Worm (Caenorhabditis elegans) whole organism, early embryonic: ENCODE measurements around the gene gldi-10.
A peak's percentile ranks its signal among the peaks of the same experiment; 100 is the strongest.

Experiments
- B0310.2 ChIP-seq: sonication (generic microtip); optimal IDR thresholded peaks from 2 replicates; lab custom pipeline; 2016; ENCODE audit warnings: mild to moderate bottlenecking, missing genetic modification characterization, missing compliant biosample characterization
- F13C5.2 ChIP-seq: sonication (generic microtip); optimal IDR thresholded peaks from 2 replicates; lab custom pipeline; 2017; ENCODE audit warnings: mild to moderate bottlenecking, missing genetic modification characterization, inconsistent platforms, missing compliant biosample characterization
- aly-1 ChIP-seq: sonication (generic microtip); optimal IDR thresholded peaks from 2 replicates; lab custom pipeline; 2016; ENCODE audit warnings: missing genetic modification characterization, missing compliant biosample characterization
- ama-1 ChIP-seq: fragments of 150-350 bp; optimal IDR thresholded peaks from 2 replicates; lab custom pipeline; 2014
- ceh-13 ChIP-seq: fragments of 200-800 bp; sonication (Bioruptor generic); optimal IDR thresholded peaks from 2 replicates; lab custom pipeline; 2018; ENCODE audit warnings: mild to moderate bottlenecking, missing genetic modification characterization, missing compliant biosample characterization
- ceh-36 ChIP-seq: sonication (generic microtip); optimal IDR thresholded peaks from 2 replicates; lab custom pipeline; 2016; ENCODE audit warnings: missing genetic modification characterization, inconsistent platforms, missing compliant biosample characterization
- ets-7 ChIP-seq: sonication (generic microtip); optimal IDR thresholded peaks from 2 replicates; lab custom pipeline; 2016; ENCODE audit warnings: missing genotype, missing genetic modification characterization, missing compliant biosample characterization
- flt-1 ChIP-seq: fragments of 200-800 bp; sonication (Bioruptor generic); IDR thresholded peaks from 2 replicates; pipeline ENCODE4 v1.3.6; 2022; ENCODE audit warnings: missing genetic modification characterization, missing compliant biosample characterization
- hmbx-1 ChIP-seq: sonication (generic microtip); optimal IDR thresholded peaks from 2 replicates; lab custom pipeline; 2016; ENCODE audit warnings: mild to moderate bottlenecking, missing genetic modification characterization, missing compliant biosample characterization
- hmg-4 ChIP-seq: fragments of 200-800 bp; sonication (Bioruptor generic); optimal IDR thresholded peaks from 2 replicates; lab custom pipeline; 2018; ENCODE audit warnings: mild to moderate bottlenecking, missing genetic modification characterization, missing compliant biosample characterization
- hnd-1 ChIP-seq: sonication (generic microtip); optimal IDR thresholded peaks from 2 replicates; lab custom pipeline; 2016; ENCODE audit warnings: missing genetic modification characterization, missing compliant biosample characterization
- pes-1 ChIP-seq: fragments of 200-800 bp; sonication (Bioruptor generic); IDR thresholded peaks from 2 replicates; pipeline ENCODE4 v1.3.6; 2022; ENCODE audit warnings: missing genetic modification reagents, missing genetic modification characterization, missing compliant biosample characterization
- scrt-1 ChIP-seq: fragments of 200-800 bp; sonication (Bioruptor generic); IDR thresholded peaks from 2 replicates; pipeline ENCODE4 v1.3.6; 2022; ENCODE audit warnings: missing genetic modification characterization, missing compliant biosample characterization
- sea-1 ChIP-seq: fragments of 200-800 bp; sonication (Bioruptor generic); conservative IDR thresholded peaks from 2 replicates; pipeline ENCODE4 v1.3.6; 2022; ENCODE audit warnings: missing genetic modification characterization, missing compliant biosample characterization
- tbx-11 ChIP-seq: fragments of 200-800 bp; sonication (Bioruptor generic); IDR thresholded peaks from 2 replicates; pipeline ENCODE4 v1.3.6; 2022; ENCODE audit warnings: missing genetic modification characterization, missing compliant biosample characterization
- tbx-37 ChIP-seq: fragments of 200-800 bp; sonication (Bioruptor generic); conservative IDR thresholded peaks from 2 replicates; pipeline ENCODE4 v1.3.6; 2022; ENCODE audit warnings: missing genetic modification reagents, missing genetic modification characterization, missing compliant biosample characterization
- tra-4 ChIP-seq: sonication (generic microtip); optimal IDR thresholded peaks from 2 replicates; lab custom pipeline; 2017; ENCODE audit warnings: missing genetic modification characterization, missing compliant biosample characterization

gldi-10 gene

DNA sequence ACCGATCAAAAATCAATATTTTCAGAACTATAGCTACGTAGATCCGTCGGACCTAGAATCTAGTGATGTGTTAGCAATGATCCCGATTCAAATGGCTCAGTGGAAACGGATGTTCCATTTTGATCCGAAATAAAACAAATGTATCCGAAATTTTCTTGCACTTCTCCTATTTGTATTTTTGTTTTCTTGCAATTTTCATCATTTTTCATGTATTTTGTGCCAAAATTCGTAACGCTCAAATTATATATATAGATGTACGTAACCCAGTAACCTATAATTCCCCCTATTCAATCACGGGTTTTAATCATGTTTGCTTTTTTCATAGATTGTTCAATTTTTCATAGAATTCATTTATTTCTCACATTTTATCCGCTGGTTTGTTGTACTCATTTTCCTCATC, at the start of gene gldi-10:
TSS of gene gldi-10 (plus strand) at position 301 of the 400 bp plus-strand sequence.
- TF ChIP-seq hmg-4 (GFP tag; lab: Kevin White, UChicago), result no peak
- no peak for TF ChIP-seq B0310.2 (tag; lab: Kevin White, UChicago)
- TF ChIP-seq ets-7, result no peak
- TF ChIP-seq hnd-1 (tag; lab: Kevin White, UChicago), result no peak
- TF ChIP-seq sea-1, result no peak
- TF ChIP-seq tbx-37 (GFP tag; lab: Robert Waterston, UW), result no peak
- TF ChIP-seq tra-4 (tag; lab: Kevin White, UChicago), result no peak
- no peak for TF ChIP-seq ceh-36 (tag; lab: Kevin White, UChicago)
- no peak for TF ChIP-seq hmbx-1 (tag; lab: Kevin White, UChicago)
- no peak for TF ChIP-seq pes-1 (GFP tag; lab: Robert Waterston, UW)

DNA sequence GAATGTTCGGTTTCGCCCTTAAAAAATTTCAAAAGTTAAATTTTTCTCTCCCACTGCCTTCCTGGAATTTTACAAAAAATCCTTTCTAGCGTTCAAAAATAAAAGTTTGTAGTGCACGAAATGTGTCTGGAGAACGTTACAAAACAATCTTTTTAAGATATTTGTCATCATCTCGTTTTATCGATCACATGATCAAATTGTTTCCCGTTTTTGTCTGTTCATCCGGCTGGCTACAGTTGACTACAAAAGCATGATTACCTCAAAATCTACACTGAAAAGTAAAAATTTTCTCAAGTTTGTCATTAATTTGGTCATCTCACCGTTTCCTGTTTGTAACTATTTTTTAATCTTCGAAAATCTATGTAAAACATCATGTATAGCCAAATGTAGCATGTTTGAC, 48.0 kb upstream of the gldi-10 start:
- TF ChIP-seq hnd-1 (tag; lab: Kevin White, UChicago) (no peak), sea-1 (no peak), aly-1 (tag; lab: Kevin White, UChicago) (no peak), ets-7 (no peak), B0310.2 (tag; lab: Kevin White, UChicago) (no peak), hmg-4 (GFP tag; lab: Kevin White, UChicago) (no peak), F13C5.2 (tag; lab: Kevin White, UChicago) (no peak), ceh-13 (no peak), flt-1 (GFP tag; lab: Robert Waterston, UW) (no peak)

DNA sequence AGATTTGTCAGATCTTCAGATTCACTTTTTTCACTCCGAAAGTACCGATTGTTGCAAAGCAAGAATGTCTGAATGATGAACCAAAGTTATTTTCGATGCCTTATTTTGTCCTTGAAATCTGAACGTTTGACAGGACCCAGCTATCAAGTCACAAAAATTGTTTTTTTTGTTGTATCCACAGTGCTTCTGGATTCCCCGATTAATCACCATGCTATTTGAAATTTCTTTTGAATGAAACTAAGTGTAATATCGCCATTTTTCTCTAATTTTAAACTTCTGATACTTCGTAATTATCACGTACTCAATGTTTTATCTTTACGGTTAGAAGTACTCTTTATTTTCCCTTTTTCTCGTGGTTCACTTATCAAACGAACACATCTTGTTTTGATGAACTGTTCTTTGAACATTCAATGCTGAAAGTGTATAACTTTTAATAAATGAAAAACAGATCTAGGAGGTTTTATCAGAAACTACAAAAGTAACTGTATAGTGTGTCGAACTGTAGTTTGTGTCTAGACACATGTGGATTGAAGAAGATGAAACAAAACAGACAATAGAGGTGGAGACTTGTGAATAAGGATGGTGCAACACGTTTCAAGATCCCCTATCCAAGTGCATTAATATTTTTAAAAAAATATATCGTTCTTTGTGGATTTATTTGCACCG, 47.4 kb upstream of the gldi-10 start:
- TF ChIP-seq ceh-36 (tag; lab: Kevin White, UChicago) (no peak), hmg-4 (GFP tag; lab: Kevin White, UChicago) (no peak), tbx-11 (GFP tag; lab: Robert Waterston, UW) (no peak), sea-1 (no peak), pes-1 (GFP tag; lab: Robert Waterston, UW) (no peak), tbx-37 (GFP tag; lab: Robert Waterston, UW) (no peak), B0310.2 (tag; lab: Kevin White, UChicago) (no peak), aly-1 (tag; lab: Kevin White, UChicago) (no peak), tra-4 (tag; lab: Kevin White, UChicago) (no peak), ama-1 (lab: Kevin White, UChicago) (no peak), hmbx-1 (tag; lab: Kevin White, UChicago) (no peak), F13C5.2 (tag; lab: Kevin White, UChicago) (no peak), ceh-13 (no peak), ets-7 (no peak), flt-1 (GFP tag; lab: Robert Waterston, UW) (no peak), scrt-1 (GFP tag; lab: Robert Waterston, UW) (no peak), hnd-1 (tag; lab: Kevin White, UChicago) (no peak)

DNA sequence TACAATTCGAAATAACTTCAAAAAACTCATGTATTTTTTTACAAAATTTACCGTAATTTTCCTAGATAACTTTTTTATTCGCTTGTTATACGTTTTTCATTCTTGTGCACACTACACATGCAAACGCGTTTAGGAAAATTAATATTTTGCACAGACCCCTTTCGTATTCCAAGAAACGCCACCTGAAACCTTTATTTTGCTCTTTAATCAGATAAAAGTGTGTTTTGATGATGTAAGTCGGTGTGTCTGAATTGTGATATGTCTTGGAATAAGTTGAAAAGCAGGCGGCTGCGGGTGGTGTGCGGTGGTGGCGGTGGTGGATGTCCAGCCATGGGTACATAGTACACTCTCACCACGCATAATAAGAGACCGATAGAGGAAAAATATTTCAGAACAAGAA, 45.6 kb upstream of the gldi-10 start:
- TF ChIP-seq hnd-1 (tag; lab: Kevin White, UChicago), result no peak
- no peak for TF ChIP-seq tra-4 (tag; lab: Kevin White, UChicago)
- no peak for TF ChIP-seq tbx-37 (GFP tag; lab: Robert Waterston, UW)
- TF ChIP-seq ceh-36 (tag; lab: Kevin White, UChicago), result no peak
- no peak for TF ChIP-seq ama-1 (lab: Kevin White, UChicago)
- no peak for TF ChIP-seq ceh-13
- TF ChIP-seq hmg-4 (GFP tag; lab: Kevin White, UChicago), result no peak
- no peak for TF ChIP-seq tbx-11 (GFP tag; lab: Robert Waterston, UW)
- no peak for TF ChIP-seq aly-1 (tag; lab: Kevin White, UChicago)
- no peak for TF ChIP-seq B0310.2 (tag; lab: Kevin White, UChicago)
- TF ChIP-seq pes-1 (GFP tag; lab: Robert Waterston, UW), result no peak
- no peak for TF ChIP-seq F13C5.2 (tag; lab: Kevin White, UChicago)
- no peak for TF ChIP-seq sea-1
- TF ChIP-seq flt-1 (GFP tag; lab: Robert Waterston, UW), result no peak
- no peak for TF ChIP-seq scrt-1 (GFP tag; lab: Robert Waterston, UW)
- no peak for TF ChIP-seq ets-7
- TF ChIP-seq hmbx-1 (tag; lab: Kevin White, UChicago), result no peak

DNA sequence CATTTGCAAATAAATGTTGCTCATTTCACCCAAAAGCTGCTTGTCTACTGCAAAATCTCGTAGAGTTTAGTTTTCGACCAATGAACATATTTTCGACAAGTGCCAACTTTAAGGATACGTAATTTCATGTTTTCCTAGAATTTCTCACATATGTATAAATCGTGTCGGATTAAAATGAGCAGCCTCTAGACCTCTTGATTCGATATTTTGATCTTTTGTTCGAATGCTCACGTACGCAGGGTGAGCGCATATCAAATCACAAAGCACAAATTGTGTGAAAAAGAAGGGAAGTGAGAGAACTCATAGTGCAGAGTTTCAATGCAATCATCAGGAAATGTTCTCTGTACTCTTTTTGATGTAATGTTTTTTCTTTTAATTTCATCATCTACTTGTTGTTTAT, 35.5 kb upstream of the gldi-10 start:
- TF ChIP-seq hmg-4 (GFP tag; lab: Kevin White, UChicago) (no peak), hmbx-1 (tag; lab: Kevin White, UChicago) (no peak), ama-1 (lab: Kevin White, UChicago) (no peak), tra-4 (tag; lab: Kevin White, UChicago) (no peak), ets-7 (no peak), tbx-37 (GFP tag; lab: Robert Waterston, UW) (no peak), aly-1 (tag; lab: Kevin White, UChicago) (no peak), pes-1 (GFP tag; lab: Robert Waterston, UW) (no peak), tbx-11 (GFP tag; lab: Robert Waterston, UW) (no peak), flt-1 (GFP tag; lab: Robert Waterston, UW) (no peak), F13C5.2 (tag; lab: Kevin White, UChicago) (no peak), B0310.2 (tag; lab: Kevin White, UChicago) (no peak), scrt-1 (GFP tag; lab: Robert Waterston, UW) (no peak), sea-1 (no peak), hnd-1 (tag; lab: Kevin White, UChicago) (no peak), ceh-36 (tag; lab: Kevin White, UChicago) (no peak), ceh-13 (no peak)

DNA sequence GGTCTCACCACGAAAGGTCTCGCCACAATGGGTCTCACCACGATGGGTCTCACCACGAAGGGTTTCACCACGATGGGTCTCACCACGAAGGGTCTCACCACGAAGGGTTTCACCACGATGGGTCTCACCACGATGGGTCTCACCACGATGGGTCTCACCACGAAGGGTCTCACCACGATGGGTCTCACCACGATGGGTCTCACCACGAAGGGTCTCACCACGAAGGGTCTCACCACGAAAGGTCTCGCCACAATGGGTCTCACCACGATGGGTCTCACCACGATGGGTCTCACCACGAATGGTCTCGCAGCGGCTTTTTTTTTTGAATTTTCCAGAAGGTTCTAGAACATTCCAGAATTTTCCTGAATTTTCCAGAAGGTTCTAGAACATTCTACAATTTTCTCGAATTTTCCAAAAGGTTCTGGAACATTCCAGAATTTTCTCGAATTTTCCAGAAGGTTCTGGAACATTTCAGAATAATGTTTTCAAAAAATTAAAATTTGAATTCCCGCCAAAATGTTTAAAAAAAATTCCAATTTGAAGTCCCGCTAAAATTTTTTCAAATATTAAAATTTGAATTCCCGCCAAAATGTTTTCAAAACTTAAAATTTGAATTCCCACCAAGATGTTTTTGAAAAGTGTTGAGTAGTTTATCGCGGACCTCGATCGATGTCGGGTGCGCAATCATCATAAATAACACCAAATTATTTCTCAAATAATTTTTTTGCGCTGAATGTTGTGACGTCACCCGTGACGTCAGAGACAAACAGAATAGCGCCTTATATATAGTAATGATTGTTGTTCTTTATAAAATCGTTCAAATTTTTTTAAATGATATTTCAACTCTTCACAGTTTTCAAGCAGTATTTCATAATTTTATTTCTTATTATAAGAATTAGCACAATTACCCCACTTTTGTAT, 31.5 kb upstream of the gldi-10 start:
- 0 out of 2 replicates have a peak, but pooled peaks have one; percentile 8 for TF ChIP-seq pes-1 (GFP tag; lab: Robert Waterston, UW)
